Fruit fly (Drosophila melanogaster): Measurements from ENCODE around the gene Nrg.
A peak's percentile ranks its signal among the peaks of the same experiment; 100 is the strongest.

The Nrg gene

DNA sequence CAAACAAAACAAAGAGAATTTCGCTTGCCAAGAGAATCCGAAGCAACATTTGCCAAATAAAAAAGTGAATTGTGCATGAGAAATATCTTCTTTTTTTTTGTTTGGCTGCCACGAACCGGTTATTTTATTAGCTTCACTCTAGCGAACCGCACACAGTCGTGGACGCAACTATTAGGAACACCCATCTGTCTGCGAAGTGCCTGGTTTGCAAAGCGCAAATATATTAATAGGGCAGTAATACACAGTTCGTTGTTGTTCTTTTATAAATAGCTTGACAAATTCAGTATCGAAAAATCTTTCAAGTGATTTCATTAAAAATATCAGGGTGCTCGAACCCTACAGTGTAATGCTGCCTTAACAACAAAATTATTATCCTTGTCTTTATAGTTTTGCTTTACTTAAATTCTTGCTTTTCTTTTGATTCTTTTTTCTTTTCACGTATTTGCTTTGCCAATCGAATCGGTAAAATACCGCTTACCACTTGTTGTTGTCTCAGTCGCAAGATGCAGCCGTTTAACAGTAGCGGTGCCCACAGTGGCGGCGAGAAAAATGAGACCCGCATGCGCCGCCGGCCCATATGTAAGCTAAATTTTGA, 25.6 kb upstream of the Nrg start (continued):
- TF ChIP-seq CG12155 (GFP tag; optimal IDR thresholded peaks at IDR 0.05) (peak; percentile 5), Med (GFP tag) (peak; percentile 85), Hr51 (GFP tag; optimal IDR thresholded peaks at IDR 0.05) (peak in 1 of 2 experiments; percentile 46), zen (tag; optimal IDR thresholded peaks at IDR 0.05) (no peak), az2 (GFP tag; optimal IDR thresholded peaks at IDR 0.05) (peak; percentile 38), ind (GFP tag; optimal IDR thresholded peaks at IDR 0.05) (peak; percentile 32), Rfx (GFP tag; IDR thresholded peaks at IDR 0.05) (peak; percentile 34; the same call in 1 of the 2 replicates), mam (GFP tag; optimal IDR thresholded peaks at IDR 0.05) (peak; percentile 30), Xrp1 (GFP tag; IDR thresholded peaks at IDR 0.05) (peak; percentile 31; the same call in 1 of the 2 replicates), CG4820 (GFP tag; optimal IDR thresholded peaks at IDR 0.05) (peak; percentile 28), CG16863 (GFP tag; optimal IDR thresholded peaks at IDR 0.05) (peak; percentile 34), Vsx1 (GFP tag; optimal IDR thresholded peaks at IDR 0.05) (peak; percentile 41), Sry-δ (GFP tag; optimal IDR thresholded peaks at IDR 0.05) (no peak), CG2875 (GFP tag; optimal IDR thresholded peaks at IDR 0.05) (no peak), CG17359 (tag; optimal IDR thresholded peaks at IDR 0.05) (peak; percentile 23), Adf1 (GFP tag; IDR thresholded peaks at IDR 0.05) (no peak), schlank (tag; optimal IDR thresholded peaks at IDR 0.05) (no peak), Bdp1 (GFP tag; optimal IDR thresholded peaks at IDR 0.05) (no peak), CG4424 (GFP tag; optimal IDR thresholded peaks at IDR 0.05) (no peak), kay (GFP tag; optimal IDR thresholded peaks at IDR 0.05) (no peak), Sox100B (GFP tag; optimal IDR thresholded peaks at IDR 0.05) (peak; percentile 17), grau (tag; optimal IDR thresholded peaks at IDR 0.05) (peak; percentile 16), CG10274 (GFP tag; optimal IDR thresholded peaks at IDR 0.05) (peak; percentile 7), tin (GFP tag; optimal IDR thresholded peaks at IDR 0.05) (peak; percentile 20), lab (GFP tag; optimal IDR thresholded peaks at IDR 0.05) (peak; percentile 14), maf-S (GFP tag; optimal IDR thresholded peaks at IDR 0.05) (no peak), Eip74EF (GFP tag; optimal IDR thresholded peaks at IDR 0.05) (no peak), sens-2 (GFP tag; IDR thresholded peaks at IDR 0.05) (no peak), scrt (GFP tag; optimal IDR thresholded peaks at IDR 0.05) (no peak), Dp (GFP tag; optimal IDR thresholded peaks at IDR 0.05) (no peak), ssp (GFP tag; IDR thresholded peaks at IDR 0.05) (no peak), Oli (tag; optimal IDR thresholded peaks at IDR 0.05) (peak; percentile 47), ab (GFP tag; optimal IDR thresholded peaks at IDR 0.05) (no peak), Sox102F (GFP tag; optimal IDR thresholded peaks at IDR 0.05) (peak; percentile 30), BEAF-32 (GFP tag; optimal IDR thresholded peaks at IDR 0.05) (no peak), E2f2 (GFP tag; IDR thresholded peaks at IDR 0.05) (no peak), Xbp1 (GFP tag; optimal IDR thresholded peaks at IDR 0.05) (peak; percentile 52), ro (GFP tag; IDR thresholded peaks at IDR 0.05) (no peak), Optix (GFP tag; IDR thresholded peaks at IDR 0.05) (0 out of 3 replicates have a peak, but pooled peaks have one; percentile 21), CG10209 (GFP tag; optimal IDR thresholded peaks at IDR 0.05) (peak; percentile 11), CG15696 (tag; optimal IDR thresholded peaks at IDR 0.05) (no peak), CG3847 (GFP tag; IDR thresholded peaks at IDR 0.05) (no peak), sob (GFP tag; IDR thresholded peaks at IDR 0.05) (no peak), CG11085 (GFP tag; IDR thresholded peaks at IDR 0.05) (no peak), Drgx (GFP tag; IDR thresholded peaks at IDR 0.05) (no peak; the same call in 1 of the 2 replicates), Hmr (GFP tag; optimal IDR thresholded peaks at IDR 0.05) (peak; percentile 13), zfh2 (GFP tag; optimal IDR thresholded peaks at IDR 0.05) (no peak), CG3838 (GFP tag; optimal IDR thresholded peaks at IDR 0.05) (no peak), jigr1 (GFP tag; IDR thresholded peaks at IDR 0.05) (no peak), Chrac-16 (GFP tag; optimal IDR thresholded peaks at IDR 0.05) (peak; percentile 4)
